Fruit fly (Drosophila melanogaster) whole organism, prepupa: ENCODE data around the gene CG42494.

Experiments
- CG3032 ChIP-seq: fragments of 200-800 bp; optimal IDR thresholded peaks from 2 replicates; lab custom pipeline; 2019; ENCODE audit warnings: missing biosample characterization, mild to moderate bottlenecking, missing genetic modification characterization, moderate library complexity
- CG8119 ChIP-seq: fragments of 200-800 bp; sonication (Bioruptor generic); IDR thresholded peaks from 3 replicates; pipeline ENCODE4 v1.3.6; 2022; ENCODE audit warnings: missing biosample characterization, missing genetic modification characterization
- Sox15 ChIP-seq: fragments of 200-800 bp; sonication (Bioruptor generic); optimal IDR thresholded peaks from 3 replicates; lab custom pipeline; 2016; ENCODE audit warnings: missing biosample characterization, missing genetic modification characterization
- fkh ChIP-seq: fragments of 200-800 bp; sonication (Bioruptor generic); optimal IDR thresholded peaks from 3 replicates; lab custom pipeline; 2017; ENCODE audit warnings: missing biosample characterization, mild to moderate bottlenecking, missing genetic modification characterization, moderate library complexity

dm6 chr3L:3169107-3169506 is 15.1 kb upstream of the CG42494 start, which contains the start of the genes CG32278 and CG32281:
- TF ChIP-seq CG3032 (tag; lab: Kevin White, UChicago) (no peak), Sox15 (no peak), CG8119 (GFP tag; lab: Robert Waterston, UW) (no peak), fkh (no peak)
